Fruit fly (Drosophila melanogaster): ENCODE results near the gene ATPsynE.

ATPsynE gene

DNA sequence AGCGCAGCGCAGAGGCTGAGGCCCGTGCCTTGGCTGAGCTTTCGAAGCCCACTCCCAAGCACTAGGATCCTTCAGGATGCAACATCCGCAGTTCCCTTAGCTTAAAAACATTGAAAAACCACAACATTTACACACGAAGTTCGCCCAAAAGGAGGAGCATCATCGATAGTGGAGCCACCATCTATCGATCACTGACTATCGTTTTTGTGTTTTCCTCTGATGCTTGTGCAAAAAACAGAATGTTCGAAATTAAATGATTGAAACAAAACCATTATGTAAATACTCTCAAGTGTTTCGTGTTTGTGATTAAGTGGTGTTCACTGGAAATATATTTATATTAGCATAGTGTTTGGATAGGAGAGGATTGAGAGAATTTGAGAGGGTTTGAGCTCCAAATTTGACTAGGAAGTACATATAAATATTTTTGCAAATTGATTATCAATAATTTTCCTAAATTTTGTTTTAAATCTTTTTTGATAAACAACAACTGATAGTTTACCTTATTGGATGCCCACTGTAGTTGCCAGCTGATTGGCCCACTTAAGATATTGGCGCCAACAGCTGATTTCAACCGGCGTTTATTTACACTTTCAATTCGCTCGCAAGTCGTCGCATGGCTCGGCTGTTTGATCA is 841 bp downstream of the ATPsynE start, which contains the start of gene spn-B (continued):
- TF ChIP-seq chinmo (GFP tag; IDR thresholded peaks at IDR 0.05; ENCODE audit: partially characterized antibody) (no peak), D (optimal IDR thresholded peaks at IDR 0.05) (no peak), D (GFP tag; optimal IDR thresholded peaks at IDR 0.05) (peak; percentile 69), Hr39 (optimal IDR thresholded peaks at IDR 0.05) (no peak), CG5245 (GFP tag; optimal IDR thresholded peaks at IDR 0.05) (peak; percentile 25), dimm (GFP tag; IDR thresholded peaks at IDR 0.05) (no peak), Ets65A (GFP tag) (peak; percentile 55), oc (tag; optimal IDR thresholded peaks at IDR 0.05) (no peak), crp (GFP tag; optimal IDR thresholded peaks at IDR 0.05) (peak; percentile 52 to 90), CG12236 (GFP tag; optimal IDR thresholded peaks at IDR 0.05) (peak; percentile 35), Sox102F (GFP tag; optimal IDR thresholded peaks at IDR 0.05) (peak; percentile 84), lov (optimal IDR thresholded peaks at IDR 0.05) (no peak), lov (GFP tag; IDR thresholded peaks at IDR 0.05) (0 out of 3 replicates have a peak, but pooled peaks have one; percentile 35), toy (GFP tag; IDR thresholded peaks at IDR 0.05) (0 out of 2 replicates have a peak, but pooled peaks have one; percentile 25), pzg (GFP tag; optimal IDR thresholded peaks at IDR 0.05) (no peak), Hey (tag; optimal IDR thresholded peaks at IDR 0.05) (no peak), Hand (GFP tag; optimal IDR thresholded peaks at IDR 0.05) (peak; percentile 46), H15 (GFP tag; IDR thresholded peaks at IDR 0.05) (0 out of 3 replicates have a peak, but pooled peaks have one; percentile 55), Six4 (GFP tag; optimal IDR thresholded peaks at IDR 0.05) (peak; percentile 79), Side (GFP tag; optimal IDR thresholded peaks at IDR 0.05) (peak; percentile 73), trh (GFP tag; optimal IDR thresholded peaks at IDR 0.05) (no peak), pnt (GFP tag; optimal IDR thresholded peaks at IDR 0.05) (peak; percentile 24), CG12155 (GFP tag; optimal IDR thresholded peaks at IDR 0.05) (peak; percentile 63), nau (GFP tag; optimal IDR thresholded peaks at IDR 0.05) (no peak), Tbp (GFP tag; optimal IDR thresholded peaks at IDR 0.05) (no peak), CG11456 (GFP tag; IDR thresholded peaks at IDR 0.05) (peak; percentile 56; the same call in 1 of the 3 replicates), CG2116 (GFP tag; optimal IDR thresholded peaks at IDR 0.05) (peak; percentile 43), Mes4 (GFP tag; optimal IDR thresholded peaks at IDR 0.05) (peak; percentile 2), CG4730 (GFP tag; IDR thresholded peaks at IDR 0.05) (peak; percentile 49), CG4404 (GFP tag; IDR thresholded peaks at IDR 0.05) (no peak), YL-1 (GFP tag; optimal IDR thresholded peaks at IDR 0.05) (no peak), CG4282 (GFP tag; optimal IDR thresholded peaks at IDR 0.05) (no peak), TFAM (GFP tag; optimal IDR thresholded peaks at IDR 0.05) (no peak), peb (GFP tag; IDR thresholded peaks at IDR 0.05) (0 out of 2 replicates have a peak, but pooled peaks have one; percentile 29), CG6854 (GFP tag; optimal IDR thresholded peaks at IDR 0.05) (peak; percentile 57), maf-S (GFP tag; optimal IDR thresholded peaks at IDR 0.05) (peak; percentile 31), CG18262 (tag; optimal IDR thresholded peaks at IDR 0.05) (peak; percentile 83), ac (GFP tag; optimal IDR thresholded peaks at IDR 0.05) (peak; percentile 26), CG11504 (tag; optimal IDR thresholded peaks at IDR 0.05) (peak; percentile 79), Atf-2 (GFP tag; optimal IDR thresholded peaks at IDR 0.05) (peak; percentile 56), dmrt99B (tag; optimal IDR thresholded peaks at IDR 0.05) (peak; percentile 83), aop (GFP tag; IDR thresholded peaks at IDR 0.05) (no peak), Ada2b (GFP tag; IDR thresholded peaks at IDR 0.05) (peak; percentile 33; the same call in 1 of the 2 replicates), CG1647 (GFP tag; optimal IDR thresholded peaks at IDR 0.05) (peak; percentile 23), Dll (GFP tag; IDR thresholded peaks at IDR 0.05; ENCODE audit: partially characterized antibody) (peak; percentile 58), hkb (optimal IDR thresholded peaks at IDR 0.05) (no peak), hkb (GFP tag; IDR thresholded peaks at IDR 0.05) (peak; percentile 84), ab (GFP tag; optimal IDR thresholded peaks at IDR 0.05) (no peak), tup (GFP tag; optimal IDR thresholded peaks at IDR 0.05) (peak; percentile 37), sr (GFP tag; IDR thresholded peaks at IDR 0.05) (0 out of 3 replicates have a peak, but pooled peaks have one; percentile 19), Hr51 (GFP tag; optimal IDR thresholded peaks at IDR 0.05) (peak; percentile 71 to 82)
